Worm (Caenorhabditis elegans) whole organism, L1 larva: Measurements from ENCODE around the gene srv-15.
A peak's percentile ranks its signal among the peaks of the same experiment; 100 is the strongest.

Experiments
- ceh-82 ChIP-seq, 3 experiments: fragments of 150-350 bp in 1 of 3; sonication (generic microtip) in 2 of 3; optimal IDR thresholded peaks; 2 replicates each; lab custom pipeline; 2014 to 2017; ENCODE audit warnings: missing biosample characterization in 3 of 3, missing genetic modification characterization in 3 of 3
- dsc-1 ChIP-seq: sonication (generic microtip); optimal IDR thresholded peaks from 2 replicates; lab custom pipeline; 2016; ENCODE audit warnings: mild to moderate bottlenecking, missing genetic modification characterization, missing compliant biosample characterization
- efl-1 ChIP-seq, 4 experiments: fragments of 150-350 bp; optimal IDR thresholded peaks in 3 of 4; peaks in 1 of 4; 1 replicate in 1 of 4; 2 replicates in 3 of 4; lab custom pipeline; 2014; ENCODE audit warnings: missing biosample characterization in 2 of 4, missing genetic modification characterization in 2 of 4, missing genetic modification reagents in 2 of 4
- efl-3 ChIP-seq: fragments of 200-800 bp; sonication (Bioruptor generic); optimal IDR thresholded peaks from 2 replicates; lab custom pipeline; 2018; ENCODE audit warnings: mild to moderate bottlenecking, missing genetic modification characterization, missing compliant biosample characterization
- egl-13 ChIP-seq: sonication (generic microtip); optimal IDR thresholded peaks from 2 replicates; lab custom pipeline; 2016; ENCODE audit warnings: missing genotype, missing genetic modification reagents, missing genetic modification characterization, missing compliant biosample characterization
- egl-27 ChIP-seq, 2 experiments: fragments of 150-350 bp in 1 of 2; sonication (generic microtip); optimal IDR thresholded peaks; 3 replicates each; lab custom pipeline; 2017 to 2018; ENCODE audit warnings: missing biosample characterization in 2 of 2, missing genetic modification characterization in 2 of 2, missing genetic modification reagents in 2 of 2
- elt-2 ChIP-seq: sonication (generic microtip); optimal IDR thresholded peaks from 2 replicates; lab custom pipeline; 2016; ENCODE audit warnings: missing genetic modification characterization, mild to moderate bottlenecking, inconsistent platforms, missing compliant biosample characterization, missing genetic modification reagents
- ets-5 ChIP-seq: fragments of 200-800 bp; sonication (Bioruptor generic); IDR thresholded peaks from 2 replicates; pipeline ENCODE4 v1.3.6; 2022; ENCODE audit warnings: missing genetic modification characterization, missing compliant biosample characterization
- fkh-8 ChIP-seq: sonication (generic microtip); optimal IDR thresholded peaks from 2 replicates; lab custom pipeline; 2016; ENCODE audit warnings: mild to moderate bottlenecking, missing genetic modification characterization, missing compliant biosample characterization
- grh-1 ChIP-seq: fragments of 200-800 bp; sonication (Bioruptor generic); IDR thresholded peaks from 2 replicates; pipeline ENCODE4 v1.3.6; 2022; ENCODE audit warnings: missing genetic modification reagents, missing genetic modification characterization, missing compliant biosample characterization
- hlh-17 ChIP-seq: fragments of 200-800 bp; sonication (Bioruptor generic); optimal IDR thresholded peaks from 2 replicates; lab custom pipeline; 2018; ENCODE audit warnings: missing genetic modification characterization, mild to moderate bottlenecking, missing compliant biosample characterization, moderate library complexity, borderline replicate concordance
- hpl-2 ChIP-seq: fragments of 150-350 bp; optimal IDR thresholded peaks from 2 replicates; lab custom pipeline; 2014; ENCODE audit warnings: missing biosample characterization, missing genetic modification reagents, missing genetic modification characterization
- isw-1 ChIP-seq: fragments of 200-800 bp; sonication (Bioruptor generic); IDR thresholded peaks from 2 replicates; pipeline ENCODE4 v1.3.6; 2022; ENCODE audit warnings: missing genetic modification characterization, missing compliant biosample characterization
- lin-14 ChIP-seq: fragments of 200-800 bp; sonication (Bioruptor generic); optimal IDR thresholded peaks from 2 replicates; lab custom pipeline; 2018; ENCODE audit warnings: mild to moderate bottlenecking, missing genetic modification characterization, moderate library complexity, missing compliant biosample characterization
- lin-15B ChIP-seq: fragments of 150-350 bp; sonication (generic microtip); optimal IDR thresholded peaks from 3 replicates; lab custom pipeline; 2014; ENCODE audit warnings: missing biosample characterization, missing genetic modification characterization
- lin-35 ChIP-seq, 2 experiments: fragments of 150-350 bp; optimal IDR thresholded peaks; 2 replicates each; lab custom pipeline; 2014; ENCODE audit warnings: missing biosample characterization in 2 of 2, missing genetic modification characterization in 2 of 2, missing genetic modification reagents in 2 of 2
- lir-3 ChIP-seq: sonication (generic microtip); optimal IDR thresholded peaks from 2 replicates; lab custom pipeline; 2016; ENCODE audit warnings: mild to moderate bottlenecking, missing genetic modification characterization, moderate library complexity, missing compliant biosample characterization; ENCODE audit not compliant: poor library complexity
- lsy-2 ChIP-seq, 2 experiments: fragments of 150-350 bp; optimal IDR thresholded peaks; 2 replicates each; lab custom pipeline; 2014; ENCODE audit warnings: missing biosample characterization in 2 of 2, missing genetic modification characterization in 2 of 2
- mab-9 ChIP-seq: fragments of 200-800 bp; sonication (Bioruptor generic); IDR thresholded peaks from 2 replicates; pipeline ENCODE4 v1.3.6; 2022; ENCODE audit warnings: missing genetic modification reagents, missing genetic modification characterization, missing compliant biosample characterization
- nhr-11 ChIP-seq: fragments of 150-350 bp; optimal IDR thresholded peaks from 2 replicates; lab custom pipeline; 2014; ENCODE audit warnings: missing biosample characterization, missing genetic modification characterization
- nhr-19 ChIP-seq: fragments of 200-800 bp; sonication (Bioruptor generic); conservative IDR thresholded peaks from 2 replicates; pipeline ENCODE4 v1.3.6; 2022; ENCODE audit warnings: missing genetic modification characterization, missing compliant biosample characterization
- nhr-28 ChIP-seq: fragments of 150-350 bp; optimal IDR thresholded peaks from 2 replicates; lab custom pipeline; 2014; ENCODE audit warnings: missing biosample characterization, missing genetic modification characterization
- nhr-77 ChIP-seq: fragments of 150-350 bp; optimal IDR thresholded peaks from 2 replicates; lab custom pipeline; 2014; ENCODE audit warnings: missing biosample characterization, missing genetic modification characterization
- nhr-84 ChIP-seq: sonication (generic microtip); optimal IDR thresholded peaks from 2 replicates; lab custom pipeline; 2017; ENCODE audit warnings: missing biosample characterization, missing genetic modification characterization
- nhr-85 ChIP-seq: sonication (generic microtip); peaks from one replicate; lab custom pipeline; 2016; ENCODE audit warnings: missing genetic modification characterization, inconsistent platforms, missing compliant biosample characterization
- nhr-90 ChIP-seq: sonication (generic microtip); optimal IDR thresholded peaks from 2 replicates; lab custom pipeline; 2016; ENCODE audit warnings: mild to moderate bottlenecking, missing genetic modification characterization, missing compliant biosample characterization; ENCODE audit not compliant: poor library complexity
- pqm-1 ChIP-seq: sonication (generic microtip); optimal IDR thresholded peaks from 3 replicates; lab custom pipeline; 2017; ENCODE audit warnings: missing biosample characterization, missing genetic modification characterization
- snpc-4 ChIP-seq: fragments of 150-350 bp; optimal IDR thresholded peaks from 2 replicates; lab custom pipeline; 2014; ENCODE audit warnings: missing biosample characterization, missing genetic modification characterization
- snu-23 ChIP-seq: sonication (generic microtip); optimal IDR thresholded peaks from 2 replicates; lab custom pipeline; 2016; ENCODE audit warnings: missing genetic modification characterization, missing compliant biosample characterization
- sptf-1 ChIP-seq: fragments of 150-350 bp; optimal IDR thresholded peaks from 2 replicates; lab custom pipeline; 2014; ENCODE audit warnings: missing biosample characterization, missing genetic modification characterization
- swsn-7 ChIP-seq: sonication (generic microtip); optimal IDR thresholded peaks from 2 replicates; lab custom pipeline; 2016; ENCODE audit warnings: missing genetic modification characterization, missing compliant biosample characterization
- tbx-2 ChIP-seq: sonication (generic microtip); optimal IDR thresholded peaks from 2 replicates; lab custom pipeline; 2016; ENCODE audit warnings: missing genetic modification characterization, missing compliant biosample characterization
- tlp-1 ChIP-seq: fragments of 150-350 bp; optimal IDR thresholded peaks from 2 replicates; lab custom pipeline; 2014; ENCODE audit warnings: missing biosample characterization, missing genetic modification characterization
- unc-130 ChIP-seq: fragments of 150-350 bp; optimal IDR thresholded peaks from 2 replicates; lab custom pipeline; 2017; ENCODE audit warnings: missing biosample characterization, missing genetic modification characterization, inconsistent platforms
- unc-30 ChIP-seq: sonication (generic microtip); optimal IDR thresholded peaks from 2 replicates; lab custom pipeline; 2017; ENCODE audit warnings: missing biosample characterization, missing genetic modification characterization
- unc-86 ChIP-seq: sonication (generic microtip); optimal IDR thresholded peaks from 2 replicates; lab custom pipeline; 2016; ENCODE audit warnings: missing genetic modification characterization, missing compliant biosample characterization
- unc-98 ChIP-seq: fragments of 200-800 bp; sonication (Bioruptor generic); IDR thresholded peaks from 2 replicates; pipeline ENCODE4 v1.3.6; 2022; ENCODE audit warnings: missing genetic modification characterization, missing compliant biosample characterization
- vab-15 ChIP-seq: sonication (generic microtip); optimal IDR thresholded peaks from 2 replicates; lab custom pipeline; 2017; ENCODE audit warnings: missing genotype, mild to moderate bottlenecking, missing genetic modification characterization, missing compliant biosample characterization
- zag-1 ChIP-seq: fragments of 150-350 bp; optimal IDR thresholded peaks from 2 replicates; lab custom pipeline; 2014; ENCODE audit warnings: missing biosample characterization, missing genetic modification characterization
- zip-4 ChIP-seq: fragments of 200-800 bp; sonication (Bioruptor generic); optimal IDR thresholded peaks from 2 replicates; lab custom pipeline; 2018; ENCODE audit warnings: mild to moderate bottlenecking, missing genetic modification characterization, moderate library complexity, missing compliant biosample characterization
- ztf-11 ChIP-seq, 2 experiments: sonication (generic microtip); optimal IDR thresholded peaks; 2 replicates each; lab custom pipeline; 2016 to 2017; ENCODE audit warnings: missing genetic modification characterization in 2 of 2, missing biosample characterization in 1 of 2, missing compliant biosample characterization in 1 of 2
- ztf-4 ChIP-seq: fragments of 150-350 bp; optimal IDR thresholded peaks from 2 replicates; lab custom pipeline; 2014; ENCODE audit warnings: missing biosample characterization, missing genetic modification characterization

Gene srv-15

ce11 chrIV:15883922-15884321 lies 22.5 kb upstream of the srv-15 start, which contains the start of gene Y105C5B.3:
Y105C5B.3 (plus strand) TSS chrIV:15884222.
- no peak for TF ChIP-seq ztf-4 (tag; lab: Kevin White, UChicago)
- TF ChIP-seq hlh-17 (GFP tag; lab: Kevin White, UChicago): no peak
- no peak for TF ChIP-seq swsn-7 (tag; lab: Kevin White, UChicago)
- TF ChIP-seq, all 84 proteins: peak for 0

DNA sequence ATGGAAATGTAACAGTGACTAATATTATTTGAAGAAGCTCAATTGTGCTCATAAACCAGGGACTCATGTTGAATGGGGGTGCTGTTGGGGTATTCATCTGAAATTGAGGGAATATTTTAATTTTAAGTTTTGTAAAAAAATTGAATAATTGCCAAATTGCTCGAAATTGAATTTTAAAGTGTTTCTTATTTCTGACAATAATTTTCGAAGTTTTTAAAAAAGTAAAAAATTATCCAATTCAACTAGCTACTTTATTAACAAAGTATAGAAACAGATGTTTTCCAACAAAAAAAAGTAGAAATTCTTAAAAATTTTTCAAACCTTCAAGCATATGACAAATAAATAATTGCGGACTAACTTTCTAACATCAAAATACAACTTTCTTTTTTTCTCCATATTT lies 12.2 kb upstream of the srv-15 start, which contains the start of gene srv-14:
Gene srv-14, minus strand, starts transcription at position 101 of the 400 bp plus-strand sequence.
- TF ChIP-seq lin-15B (tag; lab: Kevin White, UChicago) (no peak), nhr-11 (tag; lab: Kevin White, UChicago) (no peak), zip-4 (GFP tag; lab: Kevin White, UChicago) (no peak)

ce11 chrIV:15894819-15895218 lies 11.6 kb upstream of the srv-15 start:
- TF ChIP-seq nhr-77 (no peak), fkh-8 (tag; lab: Kevin White, UChicago) (no peak), nhr-84 (tag; lab: Kevin White, UChicago) (no peak), hpl-2 (GFP tag; lab: Kevin White, UChicago) (no peak), nhr-85 (tag; lab: Kevin White, UChicago) (no peak), snpc-4 (tag; lab: Kevin White, UChicago) (no peak), ztf-4 (tag; lab: Kevin White, UChicago) (no peak), vab-15 (tag; lab: Kevin White, UChicago) (no peak), unc-130 (tag; lab: Kevin White, UChicago) (no peak), isw-1 (GFP tag; lab: Robert Waterston, UW) (no peak), mab-9 (no peak), tbx-2 (tag; lab: Kevin White, UChicago) (no peak), efl-3 (no peak), ets-5 (GFP tag; lab: Robert Waterston, UW) (no peak), zag-1 (no peak), egl-13 (tag; lab: Kevin White, UChicago) (no peak), ztf-11 (tag; optimal IDR thresholded peaks at IDR 0.05; lab: Kevin White, UChicago) (no peak)

- TF ChIP-seq mab-9: peak; percentile 59; the same call in 1 of the 2 replicates
- TF ChIP-seq unc-98: peak; percentile 64
- TF ChIP-seq, all 84 proteins: peak for 2; not testable (repeated sequence) for 82
These were observed 10.5 kb upstream of the srv-15 start for ce11 chrIV:15895861-15896260.

DNA sequence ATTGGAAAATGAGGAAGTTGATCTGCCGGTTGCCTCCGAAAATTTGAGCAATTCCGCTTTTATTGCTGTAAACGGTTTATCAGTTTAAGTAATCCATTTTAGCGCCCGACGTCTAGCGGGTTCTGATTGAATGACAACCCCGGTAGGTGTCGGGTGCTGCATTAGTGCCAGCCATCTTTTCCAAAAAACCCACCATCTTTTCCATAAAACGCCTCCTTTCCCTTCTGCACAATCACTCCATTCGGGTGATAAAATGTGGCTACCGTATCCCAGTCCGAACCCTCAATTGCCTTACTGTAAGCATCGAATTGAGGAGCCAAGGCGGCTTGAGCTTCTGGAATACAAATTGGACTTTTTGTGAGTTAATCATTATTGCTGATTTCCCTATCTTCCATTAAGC lies 6.2 kb upstream of the srv-15 start:
- no peak for TF ChIP-seq efl-1 (optimal IDR thresholded peaks at IDR 0.05; lab: Kevin White, UChicago)
- peak in 1 of 2 experiments; percentile 52 for TF ChIP-seq efl-1 (GFP tag; optimal IDR thresholded peaks at IDR 0.05 in 1 of 2; lab: Kevin White, UChicago)
- TF ChIP-seq pqm-1 (tag; lab: Kevin White, UChicago): no peak
- TF ChIP-seq nhr-19 (GFP tag; lab: Robert Waterston, UW): no peak
- no peak for TF ChIP-seq tlp-1 (tag; lab: Kevin White, UChicago)
- TF ChIP-seq ztf-4 (tag; lab: Kevin White, UChicago): no peak
- TF ChIP-seq unc-30 (tag; lab: Kevin White, UChicago): no peak
- no peak for TF ChIP-seq unc-86 (tag; lab: Kevin White, UChicago)
- TF ChIP-seq nhr-90: no peak
- TF ChIP-seq dsc-1 (tag; lab: Kevin White, UChicago): no peak

ce11 chrIV:15901123-15901522 lies 5.3 kb upstream of the srv-15 start, which contains the start of gene Y105C5B.5:
Y105C5B.5 (minus strand) TSS chrIV:15901225.
- TF ChIP-seq sptf-1 (tag; lab: Kevin White, UChicago): no peak
- TF ChIP-seq lin-35 (GFP tag; optimal IDR thresholded peaks at IDR 0.05; lab: Kevin White, UChicago): peak in 1 of 2 experiments; percentile 59
- TF ChIP-seq fkh-8 (tag; lab: Kevin White, UChicago): no peak
- TF ChIP-seq elt-2 (tag; lab: Kevin White, UChicago): no peak
- TF ChIP-seq grh-1 (GFP tag; lab: Robert Waterston, UW): peak; percentile 85
- no peak for TF ChIP-seq snpc-4 (tag; lab: Kevin White, UChicago)
- no peak for TF ChIP-seq ztf-4 (tag; lab: Kevin White, UChicago)
- no peak for TF ChIP-seq zip-4 (GFP tag; lab: Kevin White, UChicago)
- no peak for TF ChIP-seq nhr-28 (tag; lab: Kevin White, UChicago)
- no peak for TF ChIP-seq lin-15B (tag; lab: Kevin White, UChicago)
- peak in 1 of 2 experiments; percentile 2 for TF ChIP-seq efl-1 (optimal IDR thresholded peaks at IDR 0.05; lab: Kevin White, UChicago)
- no peak for TF ChIP-seq efl-1 (GFP tag; optimal IDR thresholded peaks at IDR 0.05 in 1 of 2; lab: Kevin White, UChicago)
- TF ChIP-seq lin-14 (GFP tag; lab: Kevin White, UChicago): no peak
- no peak for TF ChIP-seq egl-27 (tag; optimal IDR thresholded peaks at IDR 0.05; lab: Kevin White, UChicago)
- peak; percentile 70 for TF ChIP-seq snu-23 (GFP tag; lab: Kevin White, UChicago)
- TF ChIP-seq lsy-2 (tag; optimal IDR thresholded peaks at IDR 0.05; lab: Kevin White, UChicago): peak; percentile 6 to 46
- TF ChIP-seq isw-1 (GFP tag; lab: Robert Waterston, UW): no peak
- TF ChIP-seq lir-3: peak; percentile 32
- TF ChIP-seq ceh-82 (tag; optimal IDR thresholded peaks at IDR 0.05; lab: Kevin White, UChicago): no peak
